Fruit fly (Drosophila melanogaster): Measurements from ENCODE around the gene pns.

dm6 chr3L:1549634-1550071 is 12.7 kb downstream of the pns start:
- TF ChIP-seq psq (optimal IDR thresholded peaks at IDR 0.05) = no peak
- no peak for TF ChIP-seq Sin3A (optimal IDR thresholded peaks at IDR 0.05)
